Worm (Caenorhabditis elegans): ENCODE measurements around the gene tebp-2.

DNA sequence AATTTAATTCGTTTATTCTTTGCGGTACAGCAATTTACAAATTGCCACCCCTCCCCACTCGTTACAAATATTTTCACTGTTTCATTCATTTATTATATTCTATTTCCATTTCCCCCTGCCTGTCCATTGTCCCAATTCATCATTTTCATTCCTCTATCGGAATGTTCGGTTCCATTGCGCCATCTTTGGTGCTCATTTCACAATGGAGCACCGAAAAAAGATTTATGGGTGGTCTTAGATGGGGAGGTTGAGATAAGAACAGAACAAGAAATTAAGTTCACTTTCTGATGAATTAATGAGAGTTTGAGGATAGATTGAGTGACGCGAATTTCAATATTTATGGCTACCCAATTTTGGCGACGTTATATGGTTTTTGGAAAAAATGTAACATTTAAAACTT, 49.2 kb upstream of the tebp-2 start:
- no peak for TF ChIP-seq sea-1 (GFP tag; conservative IDR thresholded peaks at IDR 0.05)
- no peak for TF ChIP-seq F13C5.2 (tag; optimal IDR thresholded peaks at IDR 0.05)
- no peak for TF ChIP-seq ama-1 (optimal IDR thresholded peaks at IDR 0.05)
- TF ChIP-seq hmbx-1 (tag; optimal IDR thresholded peaks at IDR 0.05), result no peak
- no peak for TF ChIP-seq ceh-36 (tag; optimal IDR thresholded peaks at IDR 0.05)
- TF ChIP-seq flt-1 (GFP tag; IDR thresholded peaks at IDR 0.05), result no peak
- TF ChIP-seq scrt-1 (GFP tag; IDR thresholded peaks at IDR 0.05), result no peak
- TF ChIP-seq B0310.2 (tag; optimal IDR thresholded peaks at IDR 0.05), result no peak
- TF ChIP-seq aly-1 (tag; optimal IDR thresholded peaks at IDR 0.05), result no peak
